Fruit fly (Drosophila melanogaster): ENCODE results near the gene Nna1.

The Nna1 gene

DNA sequence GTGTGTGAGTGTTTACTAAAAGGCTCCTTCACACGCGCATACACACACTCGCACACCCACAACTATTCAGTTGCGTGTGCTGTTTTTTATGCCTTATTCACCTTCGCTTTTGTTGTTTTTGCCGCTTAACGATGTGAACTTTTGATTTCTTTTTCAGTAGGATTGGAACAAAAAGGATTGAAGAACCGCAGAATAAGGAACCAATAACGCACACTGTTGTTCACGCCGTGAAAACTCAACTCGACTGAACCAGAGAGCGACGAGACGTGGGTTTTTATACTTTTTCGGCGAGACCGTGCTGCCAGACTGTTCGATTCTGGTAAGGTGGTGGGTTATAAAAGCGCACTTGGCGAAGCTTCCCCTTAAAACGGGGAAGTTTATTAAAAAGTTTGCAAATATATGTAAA is 63.1 kb downstream of the Nna1 start, which contains the start of gene Pdcd4 (continued):
- TF ChIP-seq unc-4 (GFP tag; IDR thresholded peaks at IDR 0.05; ENCODE audit: partially characterized antibody), result no peak
- TF ChIP-seq crp (GFP tag; optimal IDR thresholded peaks at IDR 0.05), result no peak
- no peak for TF ChIP-seq Ptx1 (GFP tag; IDR thresholded peaks at IDR 0.05)
- TF ChIP-seq sens (GFP tag), result peak; percentile 87
- peak; percentile 6 for TF ChIP-seq CG12391 (tag; optimal IDR thresholded peaks at IDR 0.05)
- peak; percentile 42; the same call in 1 of the 2 replicates for TF ChIP-seq rib (GFP tag; IDR thresholded peaks at IDR 0.05)
- TF ChIP-seq Dbx (GFP tag; IDR thresholded peaks at IDR 0.05), result 0 out of 3 replicates have a peak, but pooled peaks have one; percentile 20
- no peak for TF ChIP-seq Camta (GFP tag; optimal IDR thresholded peaks at IDR 0.05)
- peak; percentile 14 for TF ChIP-seq crc (GFP tag; optimal IDR thresholded peaks at IDR 0.05)
- TF ChIP-seq dpn (GFP tag; optimal IDR thresholded peaks at IDR 0.05), result peak in 1 of 2 experiments; percentile 7
- no peak for TF ChIP-seq NK7.1 (GFP tag; optimal IDR thresholded peaks at IDR 0.05)
- 0 out of 2 replicates have a peak, but pooled peaks have one; percentile 49 for TF ChIP-seq CG42726 (GFP tag; IDR thresholded peaks at IDR 0.05; ENCODE audit: partially characterized antibody)
- peak; percentile 43 for TF ChIP-seq Blimp-1 (GFP tag; optimal IDR thresholded peaks at IDR 0.05)
- TF ChIP-seq CG30020 (tag; optimal IDR thresholded peaks at IDR 0.05), result no peak
- TF ChIP-seq TFAM (GFP tag; optimal IDR thresholded peaks at IDR 0.05), result no peak
- peak; percentile 24 for TF ChIP-seq Mad (GFP tag; optimal IDR thresholded peaks at IDR 0.05)
- peak; percentile 87 for TF ChIP-seq Tbp (GFP tag; optimal IDR thresholded peaks at IDR 0.05)
- TF ChIP-seq vvl (GFP tag; IDR thresholded peaks at IDR 0.05), result peak; percentile 26; the same call in 1 of the 2 replicates
- TF ChIP-seq Dip3 (GFP tag; optimal IDR thresholded peaks at IDR 0.05), result no peak
- TF ChIP-seq gcm2 (GFP tag; optimal IDR thresholded peaks at IDR 0.05), result no peak
- TF ChIP-seq CG11085 (GFP tag; IDR thresholded peaks at IDR 0.05), result no peak
- TF ChIP-seq CG34422 (GFP tag; IDR thresholded peaks at IDR 0.05), result peak; percentile 22; the same call in 1 of the 3 replicates
- peak; percentile 57 for TF ChIP-seq caup (GFP tag; optimal IDR thresholded peaks at IDR 0.05; ENCODE audit: severe bottlenecking)
- TF ChIP-seq Nf-YA (GFP tag; IDR thresholded peaks at IDR 0.05), result 0 out of 2 replicates have a peak, but pooled peaks have one; percentile 31
- TF ChIP-seq Sin3A (optimal IDR thresholded peaks at IDR 0.05), result no peak
- peak; percentile 44 for TF ChIP-seq CG8924 (tag; optimal IDR thresholded peaks at IDR 0.05)
- no peak for TF ChIP-seq zen2 (GFP tag; IDR thresholded peaks at IDR 0.05; ENCODE audit: partially characterized antibody)
- peak; percentile 52; the same call in 1 of the 3 replicates for TF ChIP-seq CG6791 (GFP tag; IDR thresholded peaks at IDR 0.05; ENCODE audit: partially characterized antibody)
- TF ChIP-seq CG10366 (GFP tag; IDR thresholded peaks at IDR 0.05), result no peak
- TF ChIP-seq CG13894 (tag; optimal IDR thresholded peaks at IDR 0.05), result peak; percentile 37
- no peak for TF ChIP-seq yki (optimal IDR thresholded peaks at IDR 0.05)
- TF ChIP-seq CG2678 (tag; optimal IDR thresholded peaks at IDR 0.05), result peak; percentile 31
- peak; percentile 8 for TF ChIP-seq CG17568 (GFP tag; optimal IDR thresholded peaks at IDR 0.05)
- no peak for TF ChIP-seq unpg (GFP tag; optimal IDR thresholded peaks at IDR 0.05)
- no peak for TF ChIP-seq CG15696 (tag; optimal IDR thresholded peaks at IDR 0.05)
- TF ChIP-seq Nf-YC (tag; optimal IDR thresholded peaks at IDR 0.05), result peak; percentile 0
- TF ChIP-seq MBD-R2 (GFP tag; IDR thresholded peaks at IDR 0.05), result no peak
- no peak for TF ChIP-seq HLH54F (GFP tag; optimal IDR thresholded peaks at IDR 0.05)
- no peak for TF ChIP-seq CG11560 (tag; IDR thresholded peaks at IDR 0.05)
- TF ChIP-seq stwl (tag; optimal IDR thresholded peaks at IDR 0.05), result peak; percentile 35
- no peak for TF ChIP-seq ash1 (GFP tag; optimal IDR thresholded peaks at IDR 0.05)
- peak; percentile 18 for TF ChIP-seq Fer1 (GFP tag; optimal IDR thresholded peaks at IDR 0.05)
- TF ChIP-seq her (GFP tag; optimal IDR thresholded peaks at IDR 0.05), result peak; percentile 26
- peak; percentile 65; the same call in 1 of the 4 replicates for TF ChIP-seq chinmo (GFP tag; IDR thresholded peaks at IDR 0.05; ENCODE audit: partially characterized antibody)
- TF ChIP-seq Fer3 (tag; optimal IDR thresholded peaks at IDR 0.05), result no peak
- no peak for TF ChIP-seq gsb-n (tag; optimal IDR thresholded peaks at IDR 0.05)
- no peak for TF ChIP-seq bab2 (GFP tag; optimal IDR thresholded peaks at IDR 0.05)
- no peak for TF ChIP-seq Atf-2 (GFP tag; optimal IDR thresholded peaks at IDR 0.05)
- peak; percentile 59; the same call in 1 of the 2 replicates for TF ChIP-seq tna (GFP tag; IDR thresholded peaks at IDR 0.05; ENCODE audit: partially characterized antibody)
- TF ChIP-seq onecut (GFP tag; IDR thresholded peaks at IDR 0.05), result no peak
- peak; percentile 57 for TF ChIP-seq Ets65A (GFP tag)
